Worm (Caenorhabditis elegans): ENCODE measurements around the gene mdt-9.
"Not testable (repeated sequence)": the region's sequence is repeated elsewhere in the genome, so short reads cannot be mapped to it uniquely, and the experiment has no call there.

The mdt-9 gene

ce11 chrIV:13429240-13429639 lies 43.1 kb downstream of the mdt-9 start, which contains the start of gene K09B11.4:
Gene K09B11.4 (plus strand): TSS chrIV:13429540.
- no peak for TF ChIP-seq lsy-2 (tag; optimal IDR thresholded peaks at IDR 0.05)
- no peak for TF ChIP-seq cnd-1 (tag; optimal IDR thresholded peaks at IDR 0.05)
- no peak for TF ChIP-seq ceh-43 (GFP tag; optimal IDR thresholded peaks at IDR 0.05)
- no peak for TF ChIP-seq pha-4 (tag; optimal IDR thresholded peaks at IDR 0.05)
- TF ChIP-seq sptf-1 (tag; optimal IDR thresholded peaks at IDR 0.05): no peak
- no peak for TF ChIP-seq ceh-39 (tag; optimal IDR thresholded peaks at IDR 0.05)
- no peak for TF ChIP-seq zip-8 (tag; optimal IDR thresholded peaks at IDR 0.05)
- no peak for TF ChIP-seq unc-120 (tag; optimal IDR thresholded peaks at IDR 0.05; ENCODE audit: poor library complexity, severe bottlenecking)
- TF ChIP-seq mep-1 (tag; optimal IDR thresholded peaks at IDR 0.05): no peak

- not testable (repeated sequence) for TF ChIP-seq ceh-43 (GFP tag; optimal IDR thresholded peaks at IDR 0.05); nhr-76 (tag; optimal IDR thresholded peaks at IDR 0.05); mep-1 (tag; optimal IDR thresholded peaks at IDR 0.05)
Observed at ce11 chrIV:13433904-13434303, 47.7 kb downstream of the mdt-9 start, which contains the start of gene K09B11.5. Gene K09B11.5 (minus strand): TSS chrIV:13434004.

Data from whole organism, mixed stage, embryonic.